Worm (Caenorhabditis elegans) whole organism, early embryonic: ENCODE measurements around the gene fbxa-2.

Experiments
- F13C5.2 ChIP-seq: sonication (generic microtip); optimal IDR thresholded peaks from 2 replicates; lab custom pipeline; 2017; ENCODE audit warnings: mild to moderate bottlenecking, missing genetic modification characterization, inconsistent platforms, missing compliant biosample characterization
- aly-1 ChIP-seq: sonication (generic microtip); optimal IDR thresholded peaks from 2 replicates; lab custom pipeline; 2016; ENCODE audit warnings: missing genetic modification characterization, missing compliant biosample characterization
- ama-1 ChIP-seq: fragments of 150-350 bp; optimal IDR thresholded peaks from 2 replicates; lab custom pipeline; 2014
- ceh-36 ChIP-seq: sonication (generic microtip); optimal IDR thresholded peaks from 2 replicates; lab custom pipeline; 2016; ENCODE audit warnings: missing genetic modification characterization, inconsistent platforms, missing compliant biosample characterization
- ets-7 ChIP-seq: sonication (generic microtip); optimal IDR thresholded peaks from 2 replicates; lab custom pipeline; 2016; ENCODE audit warnings: missing genotype, missing genetic modification characterization, missing compliant biosample characterization
- flt-1 ChIP-seq: fragments of 200-800 bp; sonication (Bioruptor generic); IDR thresholded peaks from 2 replicates; pipeline ENCODE4 v1.3.6; 2022; ENCODE audit warnings: missing genetic modification characterization, missing compliant biosample characterization
- hmbx-1 ChIP-seq: sonication (generic microtip); optimal IDR thresholded peaks from 2 replicates; lab custom pipeline; 2016; ENCODE audit warnings: mild to moderate bottlenecking, missing genetic modification characterization, missing compliant biosample characterization
- hmg-4 ChIP-seq: fragments of 200-800 bp; sonication (Bioruptor generic); optimal IDR thresholded peaks from 2 replicates; lab custom pipeline; 2018; ENCODE audit warnings: mild to moderate bottlenecking, missing genetic modification characterization, missing compliant biosample characterization
- hnd-1 ChIP-seq: sonication (generic microtip); optimal IDR thresholded peaks from 2 replicates; lab custom pipeline; 2016; ENCODE audit warnings: missing genetic modification characterization, missing compliant biosample characterization
- pes-1 ChIP-seq: fragments of 200-800 bp; sonication (Bioruptor generic); IDR thresholded peaks from 2 replicates; pipeline ENCODE4 v1.3.6; 2022; ENCODE audit warnings: missing genetic modification reagents, missing genetic modification characterization, missing compliant biosample characterization
- scrt-1 ChIP-seq: fragments of 200-800 bp; sonication (Bioruptor generic); IDR thresholded peaks from 2 replicates; pipeline ENCODE4 v1.3.6; 2022; ENCODE audit warnings: missing genetic modification characterization, missing compliant biosample characterization
- tbx-11 ChIP-seq: fragments of 200-800 bp; sonication (Bioruptor generic); IDR thresholded peaks from 2 replicates; pipeline ENCODE4 v1.3.6; 2022; ENCODE audit warnings: missing genetic modification characterization, missing compliant biosample characterization
- tbx-37 ChIP-seq: fragments of 200-800 bp; sonication (Bioruptor generic); conservative IDR thresholded peaks from 2 replicates; pipeline ENCODE4 v1.3.6; 2022; ENCODE audit warnings: missing genetic modification reagents, missing genetic modification characterization, missing compliant biosample characterization
- tra-4 ChIP-seq: sonication (generic microtip); optimal IDR thresholded peaks from 2 replicates; lab custom pipeline; 2017; ENCODE audit warnings: missing genetic modification characterization, missing compliant biosample characterization

ce11 chrV:16315004-16315403 is 45.5 kb upstream of the fbxa-2 start, which contains the start of gene str-214:
- no peak for TF ChIP-seq ama-1 (lab: Kevin White, UChicago)
- no peak for TF ChIP-seq flt-1 (GFP tag; lab: Robert Waterston, UW)
- TF ChIP-seq ceh-36 (tag; lab: Kevin White, UChicago), result no peak
- TF ChIP-seq tra-4 (tag; lab: Kevin White, UChicago), result no peak
- TF ChIP-seq hnd-1 (tag; lab: Kevin White, UChicago), result no peak
- no peak for TF ChIP-seq hmbx-1 (tag; lab: Kevin White, UChicago)
- TF ChIP-seq scrt-1 (GFP tag; lab: Robert Waterston, UW), result no peak
- no peak for TF ChIP-seq tbx-37 (GFP tag; lab: Robert Waterston, UW)
- TF ChIP-seq F13C5.2 (tag; lab: Kevin White, UChicago), result no peak
- no peak for TF ChIP-seq aly-1 (tag; lab: Kevin White, UChicago)
- no peak for TF ChIP-seq tbx-11 (GFP tag; lab: Robert Waterston, UW)
- TF ChIP-seq ets-7 (tag; lab: Kevin White, UChicago), result no peak
- no peak for TF ChIP-seq pes-1 (GFP tag; lab: Robert Waterston, UW)
- TF ChIP-seq hmg-4 (GFP tag; lab: Kevin White, UChicago), result no peak
